Worm (Caenorhabditis elegans): ENCODE results near the gene eak-4.

DNA sequence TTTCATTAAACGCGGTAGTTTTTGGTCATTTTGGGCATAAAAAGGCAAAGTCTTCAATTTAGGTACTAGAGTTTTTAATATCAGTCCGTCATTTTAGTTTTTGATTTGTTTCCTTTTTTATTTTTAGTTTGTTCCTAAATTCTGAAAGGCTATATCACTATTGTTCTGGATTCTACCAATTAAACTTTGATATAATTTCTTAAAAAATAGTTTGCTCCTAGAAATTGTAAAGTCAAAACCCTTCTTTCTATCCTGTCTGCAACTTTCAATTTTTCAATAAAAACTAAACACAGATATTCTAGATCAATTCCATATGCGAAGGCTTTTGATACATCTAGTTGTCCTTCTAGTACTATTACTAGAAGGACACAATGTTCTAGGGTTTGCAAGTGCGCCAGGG, 47.8 kb upstream of the eak-4 start, which contains the start of gene K08E7.5:
- TF ChIP-seq unc-62 (GFP tag; optimal IDR thresholded peaks at IDR 0.05) (no peak), F33H1.4 (GFP tag; IDR thresholded peaks at IDR 0.05) (no peak), chd-7 (tag; optimal IDR thresholded peaks at IDR 0.05) (no peak), aptf-2 (GFP tag; conservative IDR thresholded peaks at IDR 0.05) (no peak), nhr-120 (GFP tag; IDR thresholded peaks at IDR 0.05) (no peak), ceh-58 (GFP tag; IDR thresholded peaks at IDR 0.05) (no peak)

All from whole organism, young adult.